Worm (Caenorhabditis elegans): ENCODE measurements around the gene R09A8.1.

R09A8.1 gene

DNA sequence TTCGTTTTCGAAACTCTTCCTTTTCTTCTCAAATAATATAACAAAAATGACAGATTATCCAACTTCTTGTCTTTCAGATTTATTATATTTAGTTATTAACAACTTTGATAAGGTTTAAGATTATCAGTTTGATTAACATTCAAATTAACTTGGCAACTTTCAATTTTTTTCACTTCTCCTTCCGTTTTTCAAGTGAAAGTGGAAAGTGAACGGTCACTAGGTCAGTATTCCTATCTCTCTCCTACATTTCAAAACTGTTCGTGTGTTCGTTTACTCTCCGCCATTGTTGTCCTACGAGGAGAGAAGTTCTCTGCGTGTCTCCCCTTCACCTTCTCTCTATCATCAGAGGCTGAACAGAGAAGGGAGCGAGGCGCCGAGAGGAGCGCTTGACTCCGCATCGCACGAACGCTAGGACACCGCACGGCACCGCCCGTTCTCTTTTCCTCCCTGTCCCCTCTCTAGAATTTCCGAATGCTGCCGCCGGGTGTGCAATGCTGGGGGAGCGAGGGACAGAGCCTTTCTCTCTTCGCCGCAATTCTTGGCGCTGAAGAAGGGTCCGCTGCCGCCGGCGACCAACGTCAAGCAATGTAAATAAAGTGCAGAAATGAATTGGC lies 43.0 kb downstream of the R09A8.1 start:
- TF ChIP-seq ztf-28 (GFP tag; IDR thresholded peaks at IDR 0.05): no peak
- TF ChIP-seq nfya-1 (tag; optimal IDR thresholded peaks at IDR 0.05; ENCODE audit: borderline replicate concordance, insufficient read depth): no peak
- 0 out of 2 replicates have a peak, but pooled peaks have one; percentile 70 for TF ChIP-seq madf-3 (GFP tag; IDR thresholded peaks at IDR 0.05)
- no peak for TF ChIP-seq unc-62 (GFP tag; optimal IDR thresholded peaks at IDR 0.05)
- peak; percentile 44 for TF ChIP-seq ceh-27 (GFP tag; optimal IDR thresholded peaks at IDR 0.05)
- no peak for TF ChIP-seq rec-8 (tag; optimal IDR thresholded peaks at IDR 0.05)
- no peak for TF ChIP-seq chd-7 (tag; optimal IDR thresholded peaks at IDR 0.05)
- no peak for TF ChIP-seq hsf-1 (GFP tag; IDR thresholded peaks at IDR 0.05)
- no peak for TF ChIP-seq ccch-3 (GFP tag; optimal IDR thresholded peaks at IDR 0.05)
- no peak for TF ChIP-seq snpc-3.4 (tag; optimal IDR thresholded peaks at IDR 0.05)
- TF ChIP-seq F49E8.2 (tag; optimal IDR thresholded peaks at IDR 0.05; ENCODE audit: insufficient read depth): no peak
- TF ChIP-seq hmg-1.2 (GFP tag; IDR thresholded peaks at IDR 0.05): peak; percentile 59
- peak; percentile 63 for TF ChIP-seq madf-10 (tag; optimal IDR thresholded peaks at IDR 0.05)
- no peak for TF ChIP-seq lin-35 (GFP tag; optimal IDR thresholded peaks at IDR 0.05)
- TF ChIP-seq lag-1 (GFP tag; IDR thresholded peaks at IDR 0.05): no peak
- peak; percentile 33 for TF ChIP-seq lin-40 (tag; optimal IDR thresholded peaks at IDR 0.05)
- TF ChIP-seq nhr-179 (tag; optimal IDR thresholded peaks at IDR 0.05): no peak
- TF ChIP-seq hrde-1 (tag; optimal IDR thresholded peaks at IDR 0.05; ENCODE audit: borderline replicate concordance): no peak
- no peak for TF ChIP-seq dpff-1 (tag; optimal IDR thresholded peaks at IDR 0.05)
- no peak for TF ChIP-seq tbp1 (GFP tag; optimal IDR thresholded peaks at IDR 0.05)
- TF ChIP-seq nhr-80 (tag; optimal IDR thresholded peaks at IDR 0.05): peak; percentile 5
- no peak for TF ChIP-seq athp-1 (tag; optimal IDR thresholded peaks at IDR 0.05)
- no peak for TF ChIP-seq madf-6 (GFP tag; IDR thresholded peaks at IDR 0.05)
- TF ChIP-seq F22D6.2 (tag; optimal IDR thresholded peaks at IDR 0.05): no peak
- TF ChIP-seq pha-4 (tag; optimal IDR thresholded peaks at IDR 0.05): no peak
- TF ChIP-seq lir-1 (GFP tag; conservative IDR thresholded peaks at IDR 0.05): no peak
- TF ChIP-seq die-1 (tag; optimal IDR thresholded peaks at IDR 0.05): no peak
- no peak for TF ChIP-seq sdz-38 (tag; optimal IDR thresholded peaks at IDR 0.05)
- TF ChIP-seq ekl-4 (GFP tag; IDR thresholded peaks at IDR 0.05): no peak
- no peak for TF ChIP-seq dox-1 (GFP tag; IDR thresholded peaks at IDR 0.05)
- TF ChIP-seq ceh-58 (GFP tag; IDR thresholded peaks at IDR 0.05): no peak
- TF ChIP-seq unc-130 (GFP tag; optimal IDR thresholded peaks at IDR 0.05): no peak
- TF ChIP-seq attf-5 (GFP tag; optimal IDR thresholded peaks at IDR 0.05): no peak
- TF ChIP-seq lsy-27 (tag; optimal IDR thresholded peaks at IDR 0.05; ENCODE audit: borderline replicate concordance, insufficient read depth): no peak
- TF ChIP-seq ama-1 (optimal IDR thresholded peaks at IDR 0.05): no peak
- no peak for TF ChIP-seq ama-1 (GFP tag; optimal IDR thresholded peaks at IDR 0.05)
- no peak for TF ChIP-seq hlh-12 (tag; optimal IDR thresholded peaks at IDR 0.05)
- no peak for TF ChIP-seq F57C9.4 (tag; optimal IDR thresholded peaks at IDR 0.05)
- TF ChIP-seq Y56A3A.18 (GFP tag; IDR thresholded peaks at IDR 0.05): no peak
- no peak for TF ChIP-seq C06A6.2 (GFP tag; conservative IDR thresholded peaks at IDR 0.05)
- TF ChIP-seq egrh-3 (GFP tag; IDR thresholded peaks at IDR 0.05): peak; percentile 83; the same call in 1 of the 2 replicates
- TF ChIP-seq ceh-91 (GFP tag; IDR thresholded peaks at IDR 0.05): no peak
- peak; percentile 57; the same call in 1 of the 2 replicates for TF ChIP-seq rcor-1 (GFP tag; IDR thresholded peaks at IDR 0.05)
- TF ChIP-seq F55B11.4 (tag; optimal IDR thresholded peaks at IDR 0.05; ENCODE audit: borderline replicate concordance, insufficient read depth): no peak
- no peak for TF ChIP-seq mel-28 (tag; optimal IDR thresholded peaks at IDR 0.05; ENCODE audit: borderline replicate concordance)
- peak; percentile 98 for TF ChIP-seq zfh-2 (GFP tag; conservative IDR thresholded peaks at IDR 0.05)
- no peak for TF ChIP-seq lsl-1 (GFP tag; optimal IDR thresholded peaks at IDR 0.05)
- no peak for TF ChIP-seq F23B12.7 (tag; optimal IDR thresholded peaks at IDR 0.05; ENCODE audit: insufficient read depth)
